Worm (Caenorhabditis elegans) whole organism, L2 larva: ENCODE data around the gene lido-18.

Experiments
- ama-1 ChIP-seq: fragments of 150-350 bp; optimal IDR thresholded peaks from 2 replicates; lab custom pipeline; 2018; ENCODE audit warnings: inconsistent platforms
- ceh-82 ChIP-seq: fragments of 150-350 bp; optimal IDR thresholded peaks from 2 replicates; lab custom pipeline; 2014; ENCODE audit warnings: missing biosample characterization, missing genetic modification characterization
- lsy-2 ChIP-seq, 2 experiments: fragments of 150-350 bp in 1 of 2; sonication (generic microtip) in 1 of 2; optimal IDR thresholded peaks; 2 replicates each; lab custom pipeline; 2014 to 2017; ENCODE audit warnings: missing biosample characterization in 2 of 2, missing genetic modification characterization in 2 of 2
- nhr-12 ChIP-seq: fragments of 150-350 bp; optimal IDR thresholded peaks from 2 replicates; lab custom pipeline; 2014; ENCODE audit warnings: missing biosample characterization, missing genetic modification characterization
- snpc-4 ChIP-seq: fragments of 150-350 bp; optimal IDR thresholded peaks from 2 replicates; lab custom pipeline; 2014; ENCODE audit warnings: missing biosample characterization, missing genetic modification characterization
- ztf-11 ChIP-seq: sonication (generic microtip); optimal IDR thresholded peaks from 2 replicates; lab custom pipeline; 2017; ENCODE audit warnings: missing biosample characterization, missing genetic modification characterization

DNA sequence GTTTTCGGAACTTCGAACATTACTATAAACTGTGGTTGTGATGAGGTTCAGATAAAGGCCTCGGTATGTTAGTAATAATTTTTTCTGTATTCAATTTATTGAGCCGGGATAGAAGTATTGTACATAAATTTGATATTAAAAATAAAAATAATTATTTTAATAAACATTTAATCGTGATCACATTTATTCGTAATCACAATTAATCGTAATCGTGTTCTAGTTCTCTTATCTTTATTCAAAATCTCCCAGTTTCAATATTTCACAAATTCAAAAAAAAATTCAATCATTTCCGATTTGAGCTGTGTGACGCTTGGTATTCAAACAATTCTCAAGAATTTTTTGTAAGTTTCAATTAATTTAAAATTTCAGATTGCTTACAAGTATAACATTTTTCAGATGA lies at the start of gene lido-18:
- TF ChIP-seq snpc-4 (tag; lab: Kevin White, UChicago) (no peak), lsy-2 (tag; optimal IDR thresholded peaks at IDR 0.05; lab: Kevin White, UChicago) (no peak), ztf-11 (no peak), ama-1 (no peak), ceh-82 (tag; lab: Kevin White, UChicago) (no peak), nhr-12 (tag; lab: Kevin White, UChicago) (no peak)
